Worm (Caenorhabditis elegans): Measurements from ENCODE around the gene mans-3.

Gene mans-3

DNA sequence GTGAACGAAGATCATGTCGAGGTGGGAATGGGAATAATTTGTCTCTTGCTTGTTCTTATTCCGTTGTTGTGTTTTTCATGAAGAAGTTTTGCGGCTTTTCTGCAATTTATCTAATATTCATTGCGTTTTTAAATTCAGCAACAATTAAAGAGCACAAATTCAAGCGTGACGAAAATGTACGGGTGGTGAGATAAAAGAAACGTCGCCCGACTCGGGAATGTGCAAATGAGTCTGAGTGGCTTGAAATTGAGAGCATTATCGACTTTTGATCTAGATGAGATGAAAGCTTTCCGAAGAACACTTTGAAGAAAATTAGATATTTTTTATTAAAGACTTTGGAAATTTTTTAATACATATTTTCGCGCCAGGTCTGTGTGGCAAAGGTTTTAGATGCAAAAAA lies 5.9 kb downstream of the mans-3 start, which contains the start of gene T03G11.10:
TSS of gene T03G11.10 (minus strand) at position 101 of the 400 bp plus-strand sequence.
- TF ChIP-seq F13C5.2 (tag; optimal IDR thresholded peaks at IDR 0.05) (no peak), scrt-1 (GFP tag; IDR thresholded peaks at IDR 0.05) (no peak), hmg-4 (GFP tag; optimal IDR thresholded peaks at IDR 0.05) (no peak), tbx-11 (GFP tag; IDR thresholded peaks at IDR 0.05) (no peak), pes-1 (GFP tag; IDR thresholded peaks at IDR 0.05) (no peak), ets-7 (tag; optimal IDR thresholded peaks at IDR 0.05) (no peak), hmbx-1 (tag; optimal IDR thresholded peaks at IDR 0.05) (no peak), ceh-13 (GFP tag; optimal IDR thresholded peaks at IDR 0.05) (no peak), aly-1 (tag; optimal IDR thresholded peaks at IDR 0.05) (no peak), hnd-1 (tag; optimal IDR thresholded peaks at IDR 0.05) (no peak), tra-4 (tag; optimal IDR thresholded peaks at IDR 0.05) (no peak)

DNA sequence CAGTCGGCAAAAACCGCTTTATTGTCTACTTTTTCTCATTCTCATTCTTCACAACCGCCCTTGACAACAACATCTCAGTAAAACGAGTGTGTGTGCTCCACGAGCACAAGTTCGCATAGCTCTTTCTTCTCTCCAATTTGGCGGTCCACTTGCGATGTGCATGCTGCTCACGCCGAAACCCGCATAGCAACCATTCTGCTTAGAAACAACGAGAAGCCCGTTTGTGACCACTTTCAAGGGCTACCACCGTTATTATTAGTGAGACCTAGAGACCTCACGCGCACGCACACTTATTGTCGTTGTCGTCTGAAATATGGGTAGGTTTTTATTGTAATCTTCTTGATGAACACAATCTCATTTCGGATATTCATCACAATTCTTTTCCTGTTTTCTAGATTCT lies 9.1 kb downstream of the mans-3 start, which contains the start of gene zchc-1A:
TSS of gene zchc-1A (plus strand) at position 114 of the 400 bp plus-strand sequence.
- no peak for TF ChIP-seq hnd-1 (tag; optimal IDR thresholded peaks at IDR 0.05)
- no peak for TF ChIP-seq tra-4 (tag; optimal IDR thresholded peaks at IDR 0.05)
- TF ChIP-seq sea-1 (GFP tag; conservative IDR thresholded peaks at IDR 0.05): no peak
- no peak for TF ChIP-seq hmg-4 (GFP tag; optimal IDR thresholded peaks at IDR 0.05)
- no peak for TF ChIP-seq tbx-11 (GFP tag; IDR thresholded peaks at IDR 0.05)
- no peak for TF ChIP-seq ceh-13 (GFP tag; optimal IDR thresholded peaks at IDR 0.05)
- TF ChIP-seq pes-1 (GFP tag; IDR thresholded peaks at IDR 0.05): no peak
- TF ChIP-seq aly-1 (tag; optimal IDR thresholded peaks at IDR 0.05): no peak
- TF ChIP-seq tbx-37 (GFP tag; conservative IDR thresholded peaks at IDR 0.05): no peak
- no peak for TF ChIP-seq ama-1 (optimal IDR thresholded peaks at IDR 0.05)
- no peak for TF ChIP-seq B0310.2 (tag; optimal IDR thresholded peaks at IDR 0.05)
- no peak for TF ChIP-seq F13C5.2 (tag; optimal IDR thresholded peaks at IDR 0.05)

DNA sequence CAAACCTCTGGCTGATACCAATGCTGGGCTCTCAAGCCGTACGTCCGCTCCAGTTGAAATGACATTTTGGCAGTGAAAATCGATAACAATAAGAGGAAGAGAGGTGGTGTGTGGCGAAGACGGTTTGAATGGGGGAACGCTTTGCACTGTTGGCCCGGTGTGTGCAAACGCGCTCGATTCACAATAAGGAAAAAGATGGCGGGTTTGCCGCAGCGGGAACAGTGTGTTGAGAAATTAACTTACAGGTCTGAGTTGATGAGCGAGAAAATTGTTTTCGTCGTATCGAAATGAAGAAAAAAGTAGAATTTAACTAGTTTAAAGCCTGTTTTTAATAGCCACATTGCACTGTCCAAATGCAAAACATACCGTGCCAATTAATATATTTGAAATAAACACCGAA lies 13.9 kb downstream of the mans-3 start, which contains the start of gene metl-9:
TSS of gene metl-9 (minus strand) at position 101 of the 400 bp plus-strand sequence.
- TF ChIP-seq hnd-1 (tag; optimal IDR thresholded peaks at IDR 0.05) (no peak), sea-1 (GFP tag; conservative IDR thresholded peaks at IDR 0.05) (no peak), flt-1 (GFP tag; IDR thresholded peaks at IDR 0.05) (no peak), aly-1 (tag; optimal IDR thresholded peaks at IDR 0.05) (no peak), ama-1 (optimal IDR thresholded peaks at IDR 0.05) (no peak), pes-1 (GFP tag; IDR thresholded peaks at IDR 0.05) (no peak), tra-4 (tag; optimal IDR thresholded peaks at IDR 0.05) (no peak)

DNA sequence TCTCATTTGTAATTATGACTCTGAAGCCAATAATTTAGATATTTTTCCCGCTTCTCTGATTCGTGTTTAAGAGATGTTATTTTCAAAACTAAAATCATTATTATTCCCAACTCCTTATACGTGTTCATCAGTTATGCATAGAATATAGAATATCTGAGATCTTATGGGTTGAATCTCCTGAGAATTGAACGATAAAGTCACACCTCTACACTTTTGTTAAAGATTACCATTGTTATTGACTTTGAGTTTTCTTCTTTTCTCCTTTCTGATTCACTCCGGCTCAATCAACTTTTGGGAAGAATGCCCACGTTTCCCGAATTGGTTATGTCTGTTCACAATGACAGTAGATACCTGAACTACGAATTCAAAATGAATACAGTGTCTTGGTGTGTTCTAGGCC lies 14.7 kb downstream of the mans-3 start, which contains the start of gene sru-48:
TSS of gene sru-48 (plus strand) at position 301 of the 400 bp plus-strand sequence.
- TF ChIP-seq hmg-4 (GFP tag; optimal IDR thresholded peaks at IDR 0.05) (no peak), flt-1 (GFP tag; IDR thresholded peaks at IDR 0.05) (no peak), sea-1 (GFP tag; conservative IDR thresholded peaks at IDR 0.05) (no peak), ets-7 (tag; optimal IDR thresholded peaks at IDR 0.05) (no peak), ceh-36 (tag; optimal IDR thresholded peaks at IDR 0.05) (no peak), hnd-1 (tag; optimal IDR thresholded peaks at IDR 0.05) (no peak), tra-4 (tag; optimal IDR thresholded peaks at IDR 0.05) (no peak), aly-1 (tag; optimal IDR thresholded peaks at IDR 0.05) (no peak), tbx-37 (GFP tag; conservative IDR thresholded peaks at IDR 0.05) (no peak), B0310.2 (tag; optimal IDR thresholded peaks at IDR 0.05) (no peak), pes-1 (GFP tag; IDR thresholded peaks at IDR 0.05) (no peak), F13C5.2 (tag; optimal IDR thresholded peaks at IDR 0.05) (no peak), scrt-1 (GFP tag; IDR thresholded peaks at IDR 0.05) (no peak), hmbx-1 (tag; optimal IDR thresholded peaks at IDR 0.05) (no peak), ceh-13 (GFP tag; optimal IDR thresholded peaks at IDR 0.05) (no peak)

DNA sequence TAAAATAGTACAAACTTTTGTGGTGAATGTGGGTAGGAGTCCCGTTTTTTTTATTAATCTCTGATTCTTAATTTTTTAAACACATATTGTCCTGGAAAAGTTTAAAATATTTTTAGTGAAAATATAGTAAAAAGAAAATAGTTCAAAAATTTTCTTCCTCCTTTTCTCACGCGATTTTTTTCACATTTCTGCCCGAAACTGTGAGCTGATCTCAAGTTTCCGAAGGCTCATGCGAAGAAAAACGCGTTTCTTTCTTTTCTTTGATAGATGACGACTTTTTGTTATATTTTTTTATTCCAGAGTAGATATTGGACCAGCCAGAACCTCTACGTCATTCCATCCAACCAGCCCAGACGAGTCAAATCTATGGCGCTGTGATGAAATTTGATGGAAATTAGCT lies 18.7 kb downstream of the mans-3 start, which contains the start of gene T03G11.9:
TSS of gene T03G11.9 (plus strand) at position 301 of the 400 bp plus-strand sequence.
- TF ChIP-seq hmbx-1 (tag; optimal IDR thresholded peaks at IDR 0.05): no peak
- no peak for TF ChIP-seq aly-1 (tag; optimal IDR thresholded peaks at IDR 0.05)
- TF ChIP-seq tra-4 (tag; optimal IDR thresholded peaks at IDR 0.05): no peak
- TF ChIP-seq tbx-37 (GFP tag; conservative IDR thresholded peaks at IDR 0.05): no peak
- TF ChIP-seq B0310.2 (tag; optimal IDR thresholded peaks at IDR 0.05): no peak
- no peak for TF ChIP-seq sea-1 (GFP tag; conservative IDR thresholded peaks at IDR 0.05)
- no peak for TF ChIP-seq ceh-13 (GFP tag; optimal IDR thresholded peaks at IDR 0.05)
- TF ChIP-seq hmg-4 (GFP tag; optimal IDR thresholded peaks at IDR 0.05): no peak
- TF ChIP-seq tbx-11 (GFP tag; IDR thresholded peaks at IDR 0.05): no peak
- TF ChIP-seq ets-7 (tag; optimal IDR thresholded peaks at IDR 0.05): no peak
- TF ChIP-seq pes-1 (GFP tag; IDR thresholded peaks at IDR 0.05): no peak
- TF ChIP-seq flt-1 (GFP tag; IDR thresholded peaks at IDR 0.05): no peak
- TF ChIP-seq hnd-1 (tag; optimal IDR thresholded peaks at IDR 0.05): no peak
- no peak for TF ChIP-seq scrt-1 (GFP tag; IDR thresholded peaks at IDR 0.05)

DNA sequence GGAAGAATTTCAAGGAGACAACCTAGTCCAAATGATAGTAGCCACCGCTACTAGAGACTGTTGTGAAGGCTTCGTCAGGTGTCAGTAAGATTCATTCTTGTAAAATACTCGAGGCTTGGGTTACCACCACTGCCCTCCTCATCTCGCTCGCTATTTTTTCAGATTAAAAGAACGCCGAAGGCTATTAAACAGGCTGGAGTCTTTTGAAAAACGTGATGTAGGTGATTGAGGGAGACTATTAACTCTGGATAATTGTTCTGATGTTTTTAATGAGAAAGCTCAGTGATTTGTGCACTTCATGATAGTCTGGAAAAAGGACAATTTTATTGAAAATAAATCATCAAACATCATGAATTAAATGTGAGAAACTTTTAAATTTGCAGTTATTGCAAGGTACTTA lies 23.8 kb downstream of the mans-3 start, which contains the start of gene zig-6:
TSS of gene zig-6 (minus strand) at position 101 of the 400 bp plus-strand sequence.
- TF ChIP-seq ama-1 (optimal IDR thresholded peaks at IDR 0.05) (no peak), flt-1 (GFP tag; IDR thresholded peaks at IDR 0.05) (no peak), ceh-36 (tag; optimal IDR thresholded peaks at IDR 0.05) (no peak), ets-7 (tag; optimal IDR thresholded peaks at IDR 0.05) (no peak), hmg-4 (GFP tag; optimal IDR thresholded peaks at IDR 0.05) (no peak), F13C5.2 (tag; optimal IDR thresholded peaks at IDR 0.05) (no peak)

DNA sequence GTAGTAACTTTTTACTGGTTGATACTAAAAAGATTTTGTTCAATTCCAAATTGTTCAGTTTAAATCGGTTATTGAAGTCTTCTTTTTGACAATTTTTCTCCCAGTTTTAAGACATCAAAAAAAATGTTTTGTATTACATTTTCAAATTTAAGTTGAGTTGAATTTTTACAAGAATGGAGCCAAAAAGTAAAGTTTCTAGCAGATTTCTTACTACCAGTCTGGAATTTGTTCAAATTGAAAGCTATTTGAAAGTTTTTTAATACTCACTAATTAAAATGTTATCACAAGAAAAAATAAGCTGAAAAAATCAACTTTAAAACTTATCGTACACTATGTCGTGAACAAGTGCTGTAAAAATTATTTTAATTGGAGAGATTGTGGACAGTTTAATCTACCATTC lies 24.9 kb downstream of the mans-3 start:
- TF ChIP-seq F13C5.2 (tag; optimal IDR thresholded peaks at IDR 0.05) (no peak), tra-4 (tag; optimal IDR thresholded peaks at IDR 0.05) (no peak), ama-1 (optimal IDR thresholded peaks at IDR 0.05) (no peak), ceh-36 (tag; optimal IDR thresholded peaks at IDR 0.05) (no peak), pes-1 (GFP tag; IDR thresholded peaks at IDR 0.05) (no peak), aly-1 (tag; optimal IDR thresholded peaks at IDR 0.05) (no peak), sea-1 (GFP tag; conservative IDR thresholded peaks at IDR 0.05) (no peak), flt-1 (GFP tag; IDR thresholded peaks at IDR 0.05) (no peak), ets-7 (tag; optimal IDR thresholded peaks at IDR 0.05) (no peak), scrt-1 (GFP tag; IDR thresholded peaks at IDR 0.05) (no peak), hmg-4 (GFP tag; optimal IDR thresholded peaks at IDR 0.05) (no peak), tbx-11 (GFP tag; IDR thresholded peaks at IDR 0.05) (no peak), ceh-13 (GFP tag; optimal IDR thresholded peaks at IDR 0.05) (no peak), hmbx-1 (tag; optimal IDR thresholded peaks at IDR 0.05) (no peak), tbx-37 (GFP tag; conservative IDR thresholded peaks at IDR 0.05) (no peak), hnd-1 (tag; optimal IDR thresholded peaks at IDR 0.05) (no peak), B0310.2 (tag; optimal IDR thresholded peaks at IDR 0.05) (no peak)

Measured in whole organism, early embryonic.